Fruit fly (Drosophila melanogaster): ENCODE data around the gene Septin2.

The Septin2 gene

DNA sequence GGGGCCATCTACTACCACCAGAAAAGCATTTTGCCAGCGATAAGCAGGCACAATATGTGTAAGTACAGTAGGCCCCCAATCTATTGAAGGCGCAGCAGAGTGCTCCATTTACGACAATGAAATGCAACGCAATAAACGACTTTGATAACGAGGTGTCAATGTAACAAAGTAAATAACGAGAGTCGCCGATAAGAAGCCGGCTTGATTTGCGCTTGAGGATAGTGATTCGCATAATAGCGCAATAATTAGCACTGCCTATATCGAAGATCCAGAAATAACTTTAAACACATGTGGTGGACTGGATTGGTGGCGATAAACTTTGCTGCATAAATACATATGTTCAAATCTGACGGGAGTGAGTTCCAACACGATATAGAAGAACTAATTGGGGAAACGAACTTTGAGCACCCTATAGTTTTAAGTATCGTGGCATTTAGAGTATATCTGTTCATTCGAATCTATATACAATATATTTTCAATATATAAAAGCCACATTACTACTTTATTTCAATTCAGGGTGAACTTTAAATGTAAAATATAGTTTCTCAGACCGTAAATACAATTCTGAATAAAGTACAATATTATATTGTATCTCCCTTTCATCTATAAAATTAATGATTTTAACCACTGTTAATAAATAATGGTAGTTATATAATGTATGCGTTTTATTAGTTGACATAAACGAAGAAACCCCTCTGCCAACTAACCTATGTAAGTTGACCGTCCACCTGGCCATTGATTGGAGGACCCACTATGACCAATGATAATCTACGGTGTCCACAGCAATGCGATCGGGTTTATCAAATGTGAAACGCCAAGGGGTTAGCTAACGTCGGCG lies 38.9 kb downstream of the Septin2 start (continued):
- TF ChIP-seq CG1792 (GFP tag; optimal IDR thresholded peaks at IDR 0.05) (no peak), rib (GFP tag; IDR thresholded peaks at IDR 0.05) (peak; percentile 59), tio (GFP tag; optimal IDR thresholded peaks at IDR 0.05) (no peak), az2 (GFP tag; optimal IDR thresholded peaks at IDR 0.05) (no peak), Hsf (GFP tag; optimal IDR thresholded peaks at IDR 0.05) (no peak), eve (GFP tag; optimal IDR thresholded peaks at IDR 0.05) (peak in 1 of 2 experiments; percentile 48), Hr78 (GFP tag; optimal IDR thresholded peaks at IDR 0.05) (no peak), CG1603 (tag; optimal IDR thresholded peaks at IDR 0.05) (peak; percentile 12), nerfin-1 (tag; optimal IDR thresholded peaks at IDR 0.05) (no peak), CG14014 (GFP tag; IDR thresholded peaks at IDR 0.05) (no peak), Eip74EF (GFP tag; optimal IDR thresholded peaks at IDR 0.05) (no peak), CrebB (tag; optimal IDR thresholded peaks at IDR 0.05) (no peak), disco-r (GFP tag; optimal IDR thresholded peaks at IDR 0.05) (no peak), unc-4 (GFP tag; IDR thresholded peaks at IDR 0.05; ENCODE audit: partially characterized antibody) (no peak), dimm (GFP tag; IDR thresholded peaks at IDR 0.05) (no peak), aop (GFP tag; IDR thresholded peaks at IDR 0.05) (no peak), ara (GFP tag; IDR thresholded peaks at IDR 0.05) (no peak), CG4424 (GFP tag; optimal IDR thresholded peaks at IDR 0.05) (no peak), CG8290 (GFP tag; optimal IDR thresholded peaks at IDR 0.05) (no peak), CG8290 (tag; optimal IDR thresholded peaks at IDR 0.05) (peak in 1 of 2 experiments; percentile 56), CG10431 (GFP tag; optimal IDR thresholded peaks at IDR 0.05) (no peak), row (GFP tag; IDR thresholded peaks at IDR 0.05) (peak; percentile 66), CG3847 (GFP tag; IDR thresholded peaks at IDR 0.05) (no peak), Mad (GFP tag; optimal IDR thresholded peaks at IDR 0.05) (no peak), CG10654 (GFP tag; optimal IDR thresholded peaks at IDR 0.05) (no peak), CG5245 (GFP tag; optimal IDR thresholded peaks at IDR 0.05) (no peak), Trl (optimal IDR thresholded peaks at IDR 0.05) (no peak), Trl (GFP tag; optimal IDR thresholded peaks at IDR 0.05) (no peak), CG34224 (GFP tag; IDR thresholded peaks at IDR 0.05; ENCODE audit: partially characterized antibody) (no peak), abd-A (tag; optimal IDR thresholded peaks at IDR 0.05) (no peak), CG6254 (GFP tag; optimal IDR thresholded peaks at IDR 0.05) (no peak), dm (GFP tag; optimal IDR thresholded peaks at IDR 0.05) (no peak), Adf1 (GFP tag; IDR thresholded peaks at IDR 0.05) (no peak), gcm (GFP tag; optimal IDR thresholded peaks at IDR 0.05) (no peak), CG12071 (GFP tag; optimal IDR thresholded peaks at IDR 0.05) (peak; percentile 48), vvl (GFP tag; IDR thresholded peaks at IDR 0.05) (peak; percentile 34), CG6272 (GFP tag; IDR thresholded peaks at IDR 0.05) (no peak), CG12219 (GFP tag; optimal IDR thresholded peaks at IDR 0.05) (no peak), wek (GFP tag; optimal IDR thresholded peaks at IDR 0.05) (no peak), CG4617 (GFP tag; optimal IDR thresholded peaks at IDR 0.05; ENCODE audit: borderline replicate concordance) (no peak), CoRest (tag; optimal IDR thresholded peaks at IDR 0.05) (no peak), dati (GFP tag; IDR thresholded peaks at IDR 0.05) (no peak), Ets65A (GFP tag) (peak; percentile 19), CG17186 (GFP tag; optimal IDR thresholded peaks at IDR 0.05) (no peak), Hr39 (optimal IDR thresholded peaks at IDR 0.05) (no peak), lola (GFP tag; optimal IDR thresholded peaks at IDR 0.05) (peak in 1 of 3 experiments; percentile 32), CG15479 (GFP tag; optimal IDR thresholded peaks at IDR 0.05) (no peak), p53 (GFP tag; optimal IDR thresholded peaks at IDR 0.05) (no peak), da (GFP tag; optimal IDR thresholded peaks at IDR 0.05) (no peak), vfl (GFP tag; optimal IDR thresholded peaks at IDR 0.05) (no peak), mam (GFP tag; optimal IDR thresholded peaks at IDR 0.05) (no peak)
